Fruit fly (Drosophila melanogaster): Measurements from ENCODE around the gene tmod.
A peak's percentile ranks its signal among the peaks of the same experiment; 100 is the strongest.

Gene tmod

DNA sequence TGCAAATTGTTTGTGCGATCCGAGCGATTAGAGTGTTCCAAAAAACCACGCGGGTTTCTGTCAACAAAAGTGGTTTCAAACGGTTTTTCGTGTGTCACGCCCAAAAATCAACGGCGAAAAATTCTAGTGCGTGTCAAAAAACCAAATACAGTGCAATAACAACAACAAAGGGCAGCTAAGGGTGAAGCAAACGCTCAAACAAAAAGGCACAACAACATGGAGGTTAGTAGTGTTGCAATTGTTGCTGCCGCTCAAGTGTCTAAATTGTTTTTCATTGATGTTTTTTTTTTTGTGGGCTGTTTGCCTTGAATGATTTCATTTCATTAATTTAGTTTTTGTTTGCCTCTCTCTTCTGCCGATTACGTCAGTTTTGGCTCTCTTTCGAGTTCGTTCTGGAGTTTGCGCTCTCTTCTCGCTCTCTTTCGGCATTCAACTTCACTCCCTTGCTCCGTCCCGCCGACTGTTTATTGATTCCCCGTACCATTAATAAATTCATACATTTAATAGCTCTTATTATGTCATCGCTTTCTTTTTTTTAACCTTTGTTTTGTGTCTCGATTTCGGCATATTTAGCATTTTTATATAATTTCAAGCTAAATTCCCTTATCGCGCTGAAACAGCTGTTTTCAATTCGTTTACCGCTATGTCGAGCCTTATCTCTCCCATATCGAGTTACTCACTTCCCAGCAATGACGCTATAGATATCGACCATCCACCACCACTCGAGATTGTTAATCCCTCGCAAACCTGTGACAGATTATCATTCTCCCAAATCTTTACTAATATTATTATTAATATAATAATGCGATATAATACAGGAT is 31.1 kb downstream of the tmod start:
- TF ChIP-seq CG17801 (GFP tag; optimal IDR thresholded peaks at IDR 0.05; ENCODE audit: partially characterized antibody), result no peak

- no peak for TF ChIP-seq CG17801 (GFP tag; optimal IDR thresholded peaks at IDR 0.05; ENCODE audit: partially characterized antibody)
These were observed 32.1 kb downstream of the tmod start for dm6 chr3R:30564479-30564878.

- no peak for TF ChIP-seq CG17801 (GFP tag; optimal IDR thresholded peaks at IDR 0.05; ENCODE audit: partially characterized antibody)
These were observed 33.9 kb downstream of the tmod start for dm6 chr3R:30566181-30566902.

DNA sequence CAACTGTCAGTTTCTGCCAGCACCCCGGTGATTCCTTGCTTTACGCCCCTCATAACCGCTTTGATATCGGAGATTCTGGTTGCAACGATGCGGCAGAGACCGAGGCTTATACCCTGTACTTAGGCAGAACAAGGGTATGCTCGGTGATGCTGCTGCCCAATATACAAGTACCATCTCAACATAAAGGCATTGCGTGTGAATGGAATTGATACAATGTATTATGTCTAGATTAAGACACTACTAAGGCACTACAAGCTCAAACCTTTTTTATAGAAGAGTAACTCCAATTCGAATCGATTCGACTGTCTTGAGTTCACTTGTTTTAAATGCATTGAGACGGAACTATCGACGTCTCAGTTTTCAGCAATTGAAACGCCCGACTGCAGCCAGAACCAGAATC is 34.8 kb downstream of the tmod start:
- TF ChIP-seq CG17801 (GFP tag; optimal IDR thresholded peaks at IDR 0.05; ENCODE audit: partially characterized antibody), result no peak

DNA sequence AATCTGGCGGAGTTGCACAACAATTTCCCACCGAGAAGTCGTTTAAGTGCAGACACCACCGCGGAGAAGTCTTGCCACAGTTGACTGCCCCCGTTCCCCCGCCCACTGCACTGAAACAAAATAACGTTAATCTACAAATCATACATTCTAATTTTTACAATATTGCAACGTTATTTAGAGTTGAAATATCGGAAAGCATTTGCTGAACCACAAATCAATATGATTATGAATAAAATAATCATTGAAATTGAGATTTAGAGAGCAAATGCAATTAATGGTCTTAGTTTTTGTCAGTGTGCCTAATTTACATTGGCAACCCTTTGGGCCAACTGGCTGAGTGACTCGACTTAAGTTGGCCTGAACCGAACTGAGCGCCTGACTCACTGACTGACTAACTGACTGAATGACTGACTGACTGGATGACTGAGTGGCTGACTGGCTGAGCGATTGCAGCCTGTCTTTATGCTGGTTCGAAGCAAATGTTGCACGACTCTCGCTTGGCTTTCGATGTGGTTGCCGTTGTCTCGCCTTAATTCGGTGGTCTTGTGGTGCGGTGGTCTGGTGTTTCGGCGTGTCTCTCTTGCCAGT is 38.2 kb downstream of the tmod start:
- TF ChIP-seq CG17801 (GFP tag; optimal IDR thresholded peaks at IDR 0.05; ENCODE audit: partially characterized antibody), result no peak

DNA sequence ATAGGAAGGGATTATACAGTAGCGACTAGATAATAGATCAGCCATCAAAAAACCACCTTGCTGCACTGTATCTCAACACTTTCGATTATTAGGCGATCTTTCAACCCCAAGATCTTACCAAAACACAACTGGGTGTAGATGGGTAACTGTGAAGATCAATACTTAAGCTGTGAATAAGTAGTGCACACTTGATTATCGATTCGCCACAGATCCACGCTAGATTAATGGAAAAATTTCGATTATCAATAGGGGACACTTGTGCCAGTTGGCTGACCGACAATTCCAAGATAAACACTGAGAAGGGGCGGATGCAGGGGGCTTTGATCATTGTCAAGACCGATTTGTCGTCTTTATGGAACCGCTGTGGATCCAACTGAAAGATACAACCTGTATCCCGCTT is 46.7 kb downstream of the tmod start, which contains the start of gene CG9702:
CG9702 (plus strand) TSS at position 301 of the 400 bp plus-strand sequence.
- TF ChIP-seq CG17801 (GFP tag; optimal IDR thresholded peaks at IDR 0.05; ENCODE audit: partially characterized antibody), result no peak

- TF ChIP-seq CG17801 (GFP tag; optimal IDR thresholded peaks at IDR 0.05; ENCODE audit: partially characterized antibody), result no peak
These were observed 51.1 kb downstream of the tmod start, which contains the start of gene Rpt6R for dm6 chr3R:30583542-30583941. Gene Rpt6R (minus strand): TSS chr3R:30583697.

DNA sequence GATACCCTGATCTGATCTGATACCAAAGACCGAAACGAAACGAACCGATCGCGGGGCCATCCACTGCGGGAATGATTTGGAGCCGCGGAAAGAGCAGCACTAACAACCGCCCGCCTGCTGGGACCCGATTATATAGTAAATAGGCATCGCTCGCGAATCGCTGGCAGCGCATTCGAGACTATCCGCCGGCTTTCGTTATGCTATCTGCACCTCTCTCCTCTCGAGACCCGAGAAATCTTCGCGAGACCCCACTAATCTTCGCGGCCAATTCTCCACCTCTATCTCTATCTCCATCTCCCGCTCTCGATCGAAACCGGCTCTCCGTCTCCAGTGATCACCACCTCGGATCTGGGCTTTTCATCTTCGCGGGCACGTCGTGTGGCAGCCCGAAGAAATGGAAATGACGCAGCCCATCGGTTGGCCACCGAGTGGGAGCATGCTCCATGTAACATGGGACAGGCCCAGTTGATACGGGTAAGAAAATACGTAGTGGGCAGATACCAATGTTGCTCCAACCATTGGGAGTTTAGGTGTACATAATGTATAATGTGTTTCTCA is 54.9 kb downstream of the tmod start, which contains the start of gene CG9717:
CG9717 (minus strand) TSS at position 107 of the 558 bp plus-strand sequence.
- TF ChIP-seq CG17801 (GFP tag; optimal IDR thresholded peaks at IDR 0.05; ENCODE audit: partially characterized antibody), result no peak

- no peak for TF ChIP-seq CG17801 (GFP tag; optimal IDR thresholded peaks at IDR 0.05; ENCODE audit: partially characterized antibody)
These were observed 57.8 kb downstream of the tmod start for dm6 chr3R:30590237-30590636.

DNA sequence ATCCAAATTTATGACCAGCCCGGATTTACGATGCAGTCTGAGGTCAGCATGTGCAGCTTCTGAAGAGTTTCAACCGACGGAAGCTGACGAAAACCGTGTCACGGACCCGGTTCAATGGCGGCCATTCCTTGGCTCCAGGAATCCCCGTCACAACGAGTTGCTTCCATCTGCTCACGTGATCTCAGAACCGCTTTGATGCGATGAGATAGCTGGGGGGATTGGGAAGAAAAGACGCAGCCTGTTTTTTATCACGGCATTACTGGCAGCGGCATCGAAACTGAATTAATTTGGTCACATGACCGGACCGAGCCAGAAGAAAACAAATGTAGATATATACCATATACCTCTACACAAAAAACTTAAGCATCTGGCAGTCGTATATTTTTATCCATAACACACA is 58.4 kb downstream of the tmod start:
- TF ChIP-seq CG17801 (GFP tag; optimal IDR thresholded peaks at IDR 0.05; ENCODE audit: partially characterized antibody), result no peak

DNA sequence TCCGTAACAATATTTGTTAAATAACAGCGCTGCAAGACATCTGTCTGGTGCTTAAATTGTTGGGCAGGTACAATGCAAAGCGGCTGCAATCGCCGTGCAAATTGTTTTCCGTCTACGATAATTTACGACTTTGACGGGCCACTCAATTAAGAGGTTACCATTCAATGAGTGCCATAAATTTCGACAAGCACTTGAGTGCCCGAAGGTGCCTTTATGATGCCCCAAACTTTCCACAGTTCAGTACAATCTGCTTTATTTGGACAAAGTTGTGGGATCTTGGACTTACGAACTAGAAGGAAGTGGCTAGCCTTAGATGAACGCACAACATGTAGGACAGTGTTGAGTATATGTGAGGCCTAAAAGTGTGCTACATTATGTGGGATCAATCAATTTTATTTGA is 60.3 kb downstream of the tmod start:
- TF ChIP-seq CG17801 (GFP tag; optimal IDR thresholded peaks at IDR 0.05; ENCODE audit: partially characterized antibody), result no peak

dm6 chr3R:30596704-30597103 is 64.3 kb downstream of the tmod start, which contains the start of gene CG31019:
Gene CG31019 (plus strand): TSS chr3R:30597004.
- TF ChIP-seq CG17801 (GFP tag; optimal IDR thresholded peaks at IDR 0.05; ENCODE audit: partially characterized antibody), result no peak

- TF ChIP-seq CG17801 (GFP tag; optimal IDR thresholded peaks at IDR 0.05; ENCODE audit: partially characterized antibody), result no peak
These were observed 67.1 kb downstream of the tmod start for dm6 chr3R:30599404-30599980.

DNA sequence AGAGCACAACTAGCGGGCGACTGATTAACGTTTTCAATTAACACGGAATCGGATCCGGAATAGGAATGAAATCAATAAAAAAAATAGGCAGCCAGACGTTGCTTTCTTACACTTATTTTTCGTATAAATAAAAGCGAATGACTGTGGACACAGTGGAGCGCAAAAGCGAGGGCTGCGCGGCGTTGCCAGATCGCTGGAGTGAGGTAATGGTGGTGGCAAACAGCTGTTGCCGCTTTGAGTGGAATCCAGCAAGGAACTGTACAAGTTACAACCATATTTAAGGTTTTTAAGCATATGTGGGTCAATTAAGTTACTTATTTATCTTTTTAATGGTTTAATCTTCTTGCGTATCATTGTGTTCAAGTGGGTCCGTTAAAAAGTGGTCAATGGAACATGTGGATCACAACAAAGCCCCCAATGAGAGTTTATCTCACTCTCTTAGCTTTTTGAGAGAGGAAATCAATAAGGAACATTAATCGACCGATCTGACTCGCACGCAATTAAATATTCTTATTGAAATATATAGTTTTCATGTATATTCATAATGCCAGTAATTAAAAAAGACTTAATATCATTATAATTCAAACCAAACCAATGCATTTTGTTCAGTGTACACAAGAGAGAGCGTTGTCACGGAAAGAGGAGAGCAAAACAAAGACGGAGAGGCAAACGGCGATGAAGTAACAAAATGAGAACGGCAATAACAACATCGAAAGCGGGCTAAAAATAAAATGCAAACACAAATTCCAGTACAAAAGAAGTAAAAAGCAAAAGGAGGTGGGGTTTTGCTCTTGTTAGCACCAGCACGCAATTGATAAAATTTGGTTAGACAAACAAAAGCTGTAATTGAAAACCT is 68.0 kb downstream of the tmod start:
- TF ChIP-seq CG17801 (GFP tag; optimal IDR thresholded peaks at IDR 0.05; ENCODE audit: partially characterized antibody), result peak; percentile 88

Measured in ovary, adult (tissue).